Worm (Caenorhabditis elegans): Measurements from ENCODE around the gene nhr-168.

ce11 chrV:13295859-13296258 is 37.8 kb downstream of the nhr-168 start, which contains the start of gene uig-1:
- TF ChIP-seq dmd-8 (GFP tag; IDR thresholded peaks at IDR 0.05) (no peak), nhr-237 (tag; optimal IDR thresholded peaks at IDR 0.05) (no peak)
